Fruit fly (Drosophila melanogaster) whole organism, prepupa: ENCODE measurements around the gene ft.

Experiments used
- Blimp-1 ChIP-seq: fragments of 200-800 bp; sonication (Bioruptor generic); optimal IDR thresholded peaks from 3 replicates; lab custom pipeline; 2017; ENCODE audit warnings: missing biosample characterization, missing genetic modification characterization, mild to moderate bottlenecking, moderate library complexity, missing genetic modification reagents
- CG11762 ChIP-seq: fragments of 200-800 bp; sonication (Bioruptor generic); optimal IDR thresholded peaks from 3 replicates; lab custom pipeline; 2016; ENCODE audit warnings: missing biosample characterization, missing genetic modification characterization; ENCODE audit not compliant: insufficient read depth
- CG11902 ChIP-seq: fragments of 200-800 bp; sonication (Bioruptor generic); optimal IDR thresholded peaks from 3 replicates; lab custom pipeline; 2016; ENCODE audit warnings: missing biosample characterization, missing genetic modification characterization
- CG16779 ChIP-seq: fragments of 200-800 bp; sonication (Bioruptor generic); optimal IDR thresholded peaks from 3 replicates; lab custom pipeline; 2017; ENCODE audit warnings: missing biosample characterization, mild to moderate bottlenecking, missing genetic modification characterization
- CG31627 ChIP-seq: fragments of 200-800 bp; sonication (Bioruptor generic); optimal IDR thresholded peaks from 3 replicates; lab custom pipeline; 2016; ENCODE audit warnings: missing biosample characterization, missing genetic modification characterization
- CG34406 ChIP-seq: fragments of 200-800 bp; sonication (Bioruptor generic); optimal IDR thresholded peaks from 3 replicates; lab custom pipeline; 2016; ENCODE audit warnings: missing biosample characterization, missing genetic modification characterization
- CG3919 ChIP-seq: fragments of 200-800 bp; sonication (Bioruptor generic); optimal IDR thresholded peaks from 3 replicates; lab custom pipeline; 2016; ENCODE audit warnings: missing biosample characterization, missing genetic modification characterization
- CG4318 ChIP-seq: fragments of 200-800 bp; sonication (Bioruptor generic); optimal IDR thresholded peaks from 3 replicates; lab custom pipeline; 2017; ENCODE audit warnings: missing biosample characterization, mild to moderate bottlenecking, missing genetic modification characterization
- CG6163 ChIP-seq: fragments of 200-800 bp; sonication (Bioruptor generic); IDR thresholded peaks from 3 replicates; pipeline ENCODE4 v1.3.6; 2022; ENCODE audit warnings: missing biosample characterization, missing genetic modification characterization
- CG6792 ChIP-seq: fragments of 200-800 bp; sonication (Bioruptor generic); optimal IDR thresholded peaks from 3 replicates; lab custom pipeline; 2016; ENCODE audit warnings: missing biosample characterization, missing genetic modification characterization
- CG8319 ChIP-seq: fragments of 200-800 bp; sonication (Bioruptor generic); optimal IDR thresholded peaks from 3 replicates; lab custom pipeline; 2016; ENCODE audit warnings: missing biosample characterization, missing genetic modification characterization
- CG8632 ChIP-seq: fragments of 200-800 bp; sonication (Bioruptor generic); optimal IDR thresholded peaks from 3 replicates; lab custom pipeline; 2016; ENCODE audit warnings: missing biosample characterization, missing genetic modification characterization
- CG9139 ChIP-seq: fragments of 200-800 bp; sonication (Bioruptor generic); optimal IDR thresholded peaks from 3 replicates; lab custom pipeline; 2017; ENCODE audit warnings: missing biosample characterization, mild to moderate bottlenecking, missing genetic modification characterization
- Eip75B ChIP-seq: fragments of 200-800 bp; sonication (Bioruptor generic); optimal IDR thresholded peaks from 3 replicates; lab custom pipeline; 2016; ENCODE audit warnings: missing biosample characterization, missing genetic modification characterization
- Eip78C ChIP-seq: fragments of 200-800 bp; sonication (Bioruptor generic); peaks from one replicate; lab custom pipeline; 2016; ENCODE audit warnings: missing biosample characterization, missing genetic modification characterization
- Eip93F ChIP-seq: fragments of 200-800 bp; sonication (Bioruptor generic); optimal IDR thresholded peaks from 2 replicates; lab custom pipeline; 2016; ENCODE audit warnings: missing biosample characterization, mild to moderate bottlenecking, missing genetic modification characterization
- Ets96B ChIP-seq: fragments of 200-800 bp; optimal IDR thresholded peaks from 2 replicates; lab custom pipeline; 2019; ENCODE audit warnings: missing biosample characterization, mild to moderate bottlenecking, missing genetic modification characterization, moderate library complexity
- Hr38 ChIP-seq: sonication (Bioruptor generic); optimal IDR thresholded peaks from 2 replicates; lab custom pipeline; 2016; ENCODE audit warnings: missing biosample characterization, missing genetic modification characterization
- Hr39 ChIP-seq: fragments of 200-800 bp; sonication (Bioruptor generic); optimal IDR thresholded peaks from 2 replicates; lab custom pipeline; 2016; ENCODE audit warnings: missing biosample characterization, missing genetic modification characterization
- Lpt ChIP-seq: fragments of 200-800 bp; sonication (Bioruptor generic); optimal IDR thresholded peaks from 3 replicates; lab custom pipeline; 2016; ENCODE audit warnings: missing biosample characterization, missing genetic modification characterization
- Met ChIP-seq: fragments of 200-800 bp; sonication (Bioruptor generic); optimal IDR thresholded peaks from 3 replicates; lab custom pipeline; 2016; ENCODE audit warnings: missing biosample characterization, missing genetic modification characterization
- Smox ChIP-seq: fragments of 200-800 bp; sonication (Bioruptor generic); optimal IDR thresholded peaks from 3 replicates; lab custom pipeline; 2016; ENCODE audit warnings: missing biosample characterization, missing genetic modification characterization
- Sox102F ChIP-seq: fragments of 200-800 bp; sonication (Bioruptor generic); optimal IDR thresholded peaks from 2 replicates; lab custom pipeline; 2016; ENCODE audit warnings: missing biosample characterization, mild to moderate bottlenecking, missing genetic modification characterization
- Sox14 ChIP-seq: fragments of 200-800 bp; sonication (Bioruptor generic); optimal IDR thresholded peaks from 3 replicates; lab custom pipeline; 2016; ENCODE audit warnings: missing biosample characterization, missing genetic modification characterization
- Sox15 ChIP-seq: fragments of 200-800 bp; sonication (Bioruptor generic); optimal IDR thresholded peaks from 3 replicates; lab custom pipeline; 2016; ENCODE audit warnings: missing biosample characterization, missing genetic modification characterization
- achi ChIP-seq: fragments of 200-800 bp; sonication (Bioruptor generic); optimal IDR thresholded peaks from 3 replicates; lab custom pipeline; 2016; ENCODE audit warnings: missing biosample characterization, missing genetic modification characterization
- acj6 ChIP-seq: fragments of 200-800 bp; sonication (Bioruptor generic); optimal IDR thresholded peaks from 3 replicates; lab custom pipeline; 2016; ENCODE audit warnings: missing biosample characterization, missing genetic modification characterization
- cyc ChIP-seq: fragments of 200-800 bp; sonication (Bioruptor generic); optimal IDR thresholded peaks from 3 replicates; lab custom pipeline; 2016; ENCODE audit warnings: missing biosample characterization, missing genetic modification characterization
- esn ChIP-seq: fragments of 200-800 bp; sonication (Bioruptor generic); optimal IDR thresholded peaks from 2 replicates; lab custom pipeline; 2016; ENCODE audit warnings: missing biosample characterization, mild to moderate bottlenecking, missing genetic modification characterization, moderate library complexity
- fkh ChIP-seq: fragments of 200-800 bp; sonication (Bioruptor generic); optimal IDR thresholded peaks from 3 replicates; lab custom pipeline; 2017; ENCODE audit warnings: missing biosample characterization, mild to moderate bottlenecking, missing genetic modification characterization, moderate library complexity
- lz ChIP-seq: fragments of 200-800 bp; sonication (Bioruptor generic); optimal IDR thresholded peaks from 3 replicates; lab custom pipeline; 2016; ENCODE audit warnings: missing biosample characterization, missing genetic modification characterization
- salr ChIP-seq, 2 experiments: fragments of 200-800 bp; sonication (Bioruptor generic); optimal IDR thresholded peaks; 3 replicates each; lab custom pipeline; 2016 to 2018; ENCODE audit warnings: missing biosample characterization in 2 of 2, missing genetic modification characterization in 2 of 2, mild to moderate bottlenecking in 1 of 2
- ss ChIP-seq, 2 experiments: fragments of 200-800 bp; sonication (Bioruptor generic); optimal IDR thresholded peaks; 2 replicates in 1 of 2; 3 replicates in 1 of 2; lab custom pipeline; 2017 to 2018; ENCODE audit warnings: mild to moderate bottlenecking in 2 of 2, missing biosample characterization in 2 of 2, missing genetic modification characterization in 2 of 2, moderate library complexity in 1 of 2
- svp ChIP-seq: fragments of 200-800 bp; sonication (Bioruptor generic); peaks from one replicate; lab custom pipeline; 2016; ENCODE audit warnings: missing biosample characterization, missing genetic modification characterization
- topi ChIP-seq: fragments of 200-800 bp; sonication (Bioruptor generic); optimal IDR thresholded peaks from 3 replicates; lab custom pipeline; 2016; ENCODE audit warnings: missing biosample characterization, missing genetic modification characterization

Gene ft

DNA sequence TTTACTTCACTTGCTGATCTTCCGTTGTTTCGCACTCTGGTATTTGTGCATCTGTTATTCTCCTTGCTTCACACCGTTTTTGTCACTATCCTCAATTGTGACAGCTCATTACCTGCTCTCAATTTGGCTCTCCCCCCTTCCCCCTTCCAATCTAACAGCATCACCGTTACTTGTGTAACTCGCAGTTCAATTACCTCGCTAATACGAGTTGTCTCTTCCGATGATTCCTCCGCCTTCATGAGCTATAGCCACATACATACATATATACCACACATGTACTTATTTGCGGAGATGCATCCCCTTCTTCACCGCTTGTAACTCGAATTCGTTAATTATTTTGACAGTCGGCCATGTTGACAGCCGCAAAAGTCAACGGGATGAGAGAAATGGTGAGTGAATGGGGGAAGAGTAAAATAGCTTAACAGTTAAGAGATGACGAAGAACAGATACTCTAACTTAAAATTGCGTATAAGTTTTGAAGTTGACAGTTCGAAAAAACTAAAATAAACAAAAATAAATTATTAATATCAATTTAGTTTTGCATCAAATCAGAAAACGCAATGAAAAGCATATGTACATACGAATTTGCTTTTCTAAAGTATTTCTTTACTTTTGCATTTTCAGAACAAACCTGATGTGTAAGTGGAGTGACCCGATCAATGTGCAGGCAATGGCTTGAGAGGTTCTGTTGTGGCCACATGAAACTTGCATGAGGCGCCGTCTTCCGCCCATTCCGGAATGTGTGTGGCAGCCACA is 36.1 kb downstream of the ft start (continued):
- TF ChIP-seq CG4318 (peak; percentile 32), salr (GFP tag; optimal IDR thresholded peaks at IDR 0.05; lab: Kevin White, UChicago) (no peak), Sox14 (GFP tag; lab: Kevin White, UChicago) (no peak), Eip93F (GFP tag; lab: Kevin White, UChicago) (no peak), svp (no peak), Eip75B (GFP tag; lab: Kevin White, UChicago) (no peak), CG31627 (peak; percentile 41)
- TF ChIP-seq, all 60 proteins: peak for 12

DNA sequence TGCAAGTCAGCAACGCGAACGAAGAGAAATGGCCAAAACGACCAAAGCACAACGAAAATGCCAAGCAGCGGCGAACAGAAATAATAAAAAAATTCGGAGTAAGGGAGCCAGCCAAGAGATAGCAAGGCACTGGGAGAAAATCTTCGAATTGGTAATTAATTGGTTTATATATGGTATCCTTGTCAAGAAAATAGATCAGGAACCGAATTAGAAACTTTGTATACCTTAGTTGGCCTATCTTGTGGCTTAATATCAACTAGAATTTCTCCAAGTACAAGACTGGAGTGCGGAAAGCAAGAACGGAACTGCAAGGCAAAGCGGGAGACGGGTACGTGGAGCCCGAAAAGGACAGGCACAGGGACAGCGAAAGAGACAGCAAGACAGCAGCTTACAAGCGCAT is 41.6 kb downstream of the ft start:
- TF ChIP-seq CG8319 (GFP tag; lab: Kevin White, UChicago), result no peak
- peak; percentile 29 for TF ChIP-seq Sox102F (GFP tag; lab: Kevin White, UChicago)
- no peak for TF ChIP-seq CG11762 (GFP tag; lab: Kevin White, UChicago)
- peak; percentile 83 for TF ChIP-seq svp
- TF ChIP-seq ss (GFP tag; optimal IDR thresholded peaks at IDR 0.05; lab: Kevin White, UChicago), result no peak
- TF ChIP-seq CG6792 (GFP tag; lab: Kevin White, UChicago), result peak; percentile 51
- TF ChIP-seq esn, result peak; percentile 13
- TF ChIP-seq Hr39 (GFP tag; lab: Kevin White, UChicago), result peak; percentile 41
- peak; percentile 89 for TF ChIP-seq Eip78C (GFP tag; lab: Kevin White, UChicago)
- peak; percentile 31 for TF ChIP-seq Sox15
- TF ChIP-seq CG11902 (GFP tag; lab: Kevin White, UChicago), result peak; percentile 34
- peak; percentile 53 for TF ChIP-seq CG31627
- TF ChIP-seq cyc (GFP tag; lab: Kevin White, UChicago), result peak; percentile 81
- TF ChIP-seq fkh (GFP tag; lab: Kevin White, UChicago), result no peak
- peak; percentile 37; the same call in 1 of the 3 replicates for TF ChIP-seq CG6163 (GFP tag; lab: Robert Waterston, UW)
- TF ChIP-seq Smox (GFP tag; lab: Kevin White, UChicago), result peak; percentile 34
- no peak for TF ChIP-seq CG4318
- peak; percentile 30 for TF ChIP-seq CG8632 (GFP tag; lab: Kevin White, UChicago)
- peak; percentile 29 for TF ChIP-seq acj6 (GFP tag; lab: Kevin White, UChicago)
- TF ChIP-seq Met, result peak; percentile 72
- TF ChIP-seq CG16779 (tag; lab: Kevin White, UChicago), result no peak
- TF ChIP-seq lz (GFP tag; lab: Kevin White, UChicago), result peak; percentile 3
- peak; percentile 58 for TF ChIP-seq CG3919 (GFP tag; lab: Kevin White, UChicago)
- no peak for TF ChIP-seq Blimp-1 (GFP tag; lab: Kevin White, UChicago)
- TF ChIP-seq Hr38 (GFP tag; lab: Kevin White, UChicago), result no peak
- no peak for TF ChIP-seq Ets96B (tag; lab: Kevin White, UChicago)
- TF ChIP-seq achi (GFP tag; lab: Kevin White, UChicago), result peak; percentile 31
- TF ChIP-seq CG9139 (GFP tag; lab: Kevin White, UChicago), result no peak
- peak; percentile 76 for TF ChIP-seq topi (GFP tag; lab: Kevin White, UChicago)
- TF ChIP-seq salr (GFP tag; optimal IDR thresholded peaks at IDR 0.05; lab: Kevin White, UChicago), result no peak
- TF ChIP-seq CG34406, result peak; percentile 24
- TF ChIP-seq Lpt (GFP tag; lab: Kevin White, UChicago), result no peak

DNA sequence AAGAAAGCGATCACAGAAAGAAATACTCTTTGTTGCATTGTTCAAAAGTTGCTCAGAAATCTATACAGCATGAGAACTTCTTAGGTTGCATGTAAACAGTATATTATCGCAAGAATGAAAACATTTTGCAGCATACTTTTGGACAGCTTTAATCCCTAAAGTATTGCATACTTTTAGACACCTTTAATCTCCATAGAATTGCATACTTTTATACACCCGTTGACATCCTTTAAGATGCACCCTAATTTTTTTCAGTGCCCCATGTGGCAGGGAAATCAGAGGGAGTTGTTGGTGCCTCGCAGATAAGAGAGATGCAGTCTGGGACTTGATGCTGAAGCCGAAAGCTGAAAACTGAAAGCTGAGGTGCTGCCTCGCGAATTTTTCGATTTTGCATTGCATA is 42.2 kb downstream of the ft start:
- 0 out of 3 replicates have a peak, but pooled peaks have one; percentile 8 for TF ChIP-seq CG6163 (GFP tag; lab: Robert Waterston, UW)
- no peak for TF ChIP-seq cyc (GFP tag; lab: Kevin White, UChicago)
- peak; percentile 30 for TF ChIP-seq svp

DNA sequence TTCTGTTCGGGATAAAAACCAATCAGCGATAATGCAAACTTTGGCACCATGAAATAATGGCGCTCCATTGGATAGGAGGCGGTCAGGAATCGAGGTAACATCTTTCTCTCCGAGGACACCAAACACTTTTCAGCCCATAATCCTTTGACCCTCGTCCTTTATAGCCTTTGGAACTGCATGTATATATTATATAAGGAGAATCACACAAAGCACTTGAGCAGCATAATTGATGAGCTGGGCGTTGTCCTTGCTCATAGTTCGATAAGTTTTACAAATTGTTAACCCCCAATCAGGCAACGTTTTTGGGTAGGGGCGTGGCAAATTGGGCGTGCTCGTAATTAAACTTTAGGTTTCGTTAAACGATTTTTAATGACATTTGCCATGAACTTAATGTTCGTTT is 55.6 kb downstream of the ft start, which contains the start of gene Or24a:
Gene Or24a, minus strand, starts transcription at position 101 of the 400 bp plus-strand sequence.
- TF ChIP-seq Eip78C (GFP tag; lab: Kevin White, UChicago), result no peak
